Worm (Caenorhabditis elegans): ENCODE data around the gene smf-1.

Gene smf-1

DNA sequence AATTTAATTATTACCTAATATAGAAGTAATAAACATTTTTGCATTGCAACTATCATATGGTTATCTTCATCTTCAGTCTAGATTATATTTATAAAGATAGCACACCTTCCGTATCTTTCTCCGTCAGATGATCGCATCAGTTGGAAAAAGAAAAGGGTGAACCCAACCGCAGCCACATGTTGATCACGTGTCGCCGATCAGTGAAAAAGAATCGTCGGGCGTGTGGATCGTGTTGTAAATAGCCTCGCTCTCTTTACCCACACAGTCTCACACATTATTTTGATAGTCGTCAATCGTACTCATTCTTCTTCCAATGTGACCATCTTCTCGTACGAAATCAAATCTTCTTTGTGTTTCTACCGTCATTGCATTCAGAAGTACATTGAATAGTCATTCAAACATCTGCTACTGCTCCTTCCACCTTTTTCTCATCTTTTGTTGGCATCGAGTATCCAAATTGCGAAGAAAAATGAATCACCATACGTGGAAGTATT is 21.0 kb upstream of the smf-1 start (continued):
- TF ChIP-seq lsl-1 (GFP tag; optimal IDR thresholded peaks at IDR 0.05) (no peak), cebp-1 (GFP tag; IDR thresholded peaks at IDR 0.05) (peak; percentile 79; the same call in 1 of the 2 replicates), cebp-1 (tag; optimal IDR thresholded peaks at IDR 0.05) (peak; percentile 93)

DNA sequence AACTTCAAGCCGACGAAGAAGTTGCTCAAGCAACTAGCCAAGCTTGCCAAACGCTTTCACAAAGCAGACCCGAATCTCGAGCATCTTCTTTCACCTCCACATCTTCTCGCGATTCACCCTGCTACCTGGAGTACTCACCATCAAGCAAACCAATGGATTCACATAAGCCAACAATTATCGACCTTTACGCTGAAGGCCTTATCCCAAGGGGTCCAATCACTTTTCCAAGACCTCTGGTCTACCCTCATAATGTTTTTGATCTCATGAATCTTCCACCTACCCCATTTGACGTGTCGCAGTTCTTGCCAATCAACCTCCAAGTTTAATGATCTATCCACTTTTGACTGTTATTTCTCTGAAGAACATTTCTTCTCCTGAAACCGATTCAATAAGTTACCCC is 20.5 kb upstream of the smf-1 start:
- TF ChIP-seq Y53G8AR.9 (GFP tag; conservative IDR thresholded peaks at IDR 0.05) (no peak; the same call in 1 of the 2 replicates), dox-1 (GFP tag; IDR thresholded peaks at IDR 0.05) (no peak), lin-54 (GFP tag; optimal IDR thresholded peaks at IDR 0.05) (no peak), hmg-1.2 (GFP tag; IDR thresholded peaks at IDR 0.05) (no peak), ztf-22 (GFP tag; optimal IDR thresholded peaks at IDR 0.05) (no peak), attf-5 (GFP tag; optimal IDR thresholded peaks at IDR 0.05) (no peak), gei-17 (GFP tag; optimal IDR thresholded peaks at IDR 0.05) (no peak), Y95B8A.8 (GFP tag; IDR thresholded peaks at IDR 0.05) (0 out of 2 replicates have a peak, but pooled peaks have one; percentile 6), atf-7 (tag; optimal IDR thresholded peaks at IDR 0.05) (no peak), attf-6 (GFP tag; IDR thresholded peaks at IDR 0.05) (no peak), ama-1 (optimal IDR thresholded peaks at IDR 0.05) (peak; percentile 17), ama-1 (GFP tag; optimal IDR thresholded peaks at IDR 0.05) (no peak), hmg-20 (GFP tag; IDR thresholded peaks at IDR 0.05) (0 out of 2 replicates have a peak, but pooled peaks have one; percentile 18), nfya-1 (tag; optimal IDR thresholded peaks at IDR 0.05; ENCODE audit: borderline replicate concordance, insufficient read depth) (no peak), bed-1 (GFP tag; IDR thresholded peaks at IDR 0.05) (no peak)

DNA sequence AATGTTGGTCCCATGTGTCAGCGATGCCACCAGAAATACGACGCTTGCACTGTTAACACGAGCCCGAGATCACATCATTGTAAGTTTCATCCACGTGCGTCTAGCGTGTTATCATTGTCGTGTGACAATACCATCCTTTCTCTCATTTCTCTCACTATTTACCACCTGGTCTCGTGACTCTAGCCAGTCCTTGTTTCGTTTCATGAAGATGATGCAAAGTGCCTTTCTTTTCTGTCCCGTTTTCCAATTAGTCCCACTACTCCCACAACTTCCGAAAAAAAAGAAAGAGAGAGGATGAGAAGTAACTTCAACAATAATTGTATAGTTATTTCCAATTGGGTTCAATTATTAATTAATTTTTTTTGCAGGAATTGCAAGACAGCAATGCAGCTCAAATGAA is 20.0 kb upstream of the smf-1 start:
- peak; percentile 51 for TF ChIP-seq nhr-80 (tag; optimal IDR thresholded peaks at IDR 0.05)
- TF ChIP-seq gei-17 (GFP tag; optimal IDR thresholded peaks at IDR 0.05), result no peak
- no peak for TF ChIP-seq Y56A3A.18 (GFP tag; IDR thresholded peaks at IDR 0.05)
- TF ChIP-seq nhr-27 (tag; optimal IDR thresholded peaks at IDR 0.05), result no peak
- no peak for TF ChIP-seq lsy-27 (tag; optimal IDR thresholded peaks at IDR 0.05; ENCODE audit: borderline replicate concordance, insufficient read depth)
- TF ChIP-seq nfya-2 (GFP tag; IDR thresholded peaks at IDR 0.05), result no peak
- no peak for TF ChIP-seq rec-8 (tag; optimal IDR thresholded peaks at IDR 0.05)
- peak; percentile 10 for TF ChIP-seq lin-54 (GFP tag; optimal IDR thresholded peaks at IDR 0.05)
- TF ChIP-seq egl-44 (GFP tag; IDR thresholded peaks at IDR 0.05), result no peak
- TF ChIP-seq pbrm-1 (GFP tag; IDR thresholded peaks at IDR 0.05), result no peak
- TF ChIP-seq dpl-1 (GFP tag; optimal IDR thresholded peaks at IDR 0.05), result no peak
- TF ChIP-seq hlh-12 (tag; optimal IDR thresholded peaks at IDR 0.05), result no peak
- no peak for TF ChIP-seq egl-18 (GFP tag; IDR thresholded peaks at IDR 0.05)
- no peak for TF ChIP-seq ceh-91 (GFP tag; IDR thresholded peaks at IDR 0.05)
- peak; percentile 14; the same call in 1 of the 2 replicates for TF ChIP-seq hmg-1.2 (GFP tag; IDR thresholded peaks at IDR 0.05)
- TF ChIP-seq dox-1 (GFP tag; IDR thresholded peaks at IDR 0.05), result no peak; the same call in 1 of the 2 replicates
- TF ChIP-seq snpc-1.1 (tag; optimal IDR thresholded peaks at IDR 0.05; ENCODE audit: insufficient read depth), result no peak
- no peak for TF ChIP-seq hlh-26 (GFP tag; conservative IDR thresholded peaks at IDR 0.05)
- no peak for TF ChIP-seq bed-2 (GFP tag; IDR thresholded peaks at IDR 0.05)
- TF ChIP-seq Y67H2A.10 (GFP tag; conservative IDR thresholded peaks at IDR 0.05), result no peak
- no peak for TF ChIP-seq ceh-27 (GFP tag; optimal IDR thresholded peaks at IDR 0.05)
- no peak for TF ChIP-seq hrde-1 (tag; optimal IDR thresholded peaks at IDR 0.05; ENCODE audit: borderline replicate concordance)
- TF ChIP-seq B0261.1 (tag; optimal IDR thresholded peaks at IDR 0.05), result no peak
- TF ChIP-seq attf-6 (GFP tag; IDR thresholded peaks at IDR 0.05), result no peak
- no peak for TF ChIP-seq ceh-40 (GFP tag; IDR thresholded peaks at IDR 0.05)
- no peak for TF ChIP-seq F55B11.4 (tag; optimal IDR thresholded peaks at IDR 0.05; ENCODE audit: borderline replicate concordance, insufficient read depth)
- TF ChIP-seq T07F8.4 (tag; optimal IDR thresholded peaks at IDR 0.05), result no peak
- no peak for TF ChIP-seq ztf-26 (tag; optimal IDR thresholded peaks at IDR 0.05)
- no peak for TF ChIP-seq ccch-3 (GFP tag; optimal IDR thresholded peaks at IDR 0.05)
- TF ChIP-seq madf-8 (GFP tag; conservative IDR thresholded peaks at IDR 0.05), result no peak
- TF ChIP-seq sea-2 (GFP tag; IDR thresholded peaks at IDR 0.05), result no peak
- TF ChIP-seq F22D6.2 (tag; optimal IDR thresholded peaks at IDR 0.05), result no peak
- TF ChIP-seq bed-1 (GFP tag; IDR thresholded peaks at IDR 0.05), result no peak
